Worm (Caenorhabditis elegans): ENCODE measurements around the gene che-7.

ce11 chrV:7985860-7986259 lies 16.9 kb upstream of the che-7 start, which contains the start of gene Y97E10AL.1:
- TF ChIP-seq nhr-77 (tag; optimal IDR thresholded peaks at IDR 0.05) (no peak), aly-2 (tag; optimal IDR thresholded peaks at IDR 0.05) (no peak), elt-2 (tag; optimal IDR thresholded peaks at IDR 0.05) (no peak), unc-39 (tag; optimal IDR thresholded peaks at IDR 0.05) (no peak), jun-1 (tag; optimal IDR thresholded peaks at IDR 0.05) (no peak), nhr-23 (tag; optimal IDR thresholded peaks at IDR 0.05) (no peak), skn-1 (tag; optimal IDR thresholded peaks at IDR 0.05) (no peak), fos-1 (tag; optimal IDR thresholded peaks at IDR 0.05) (no peak), nhr-28 (tag; optimal IDR thresholded peaks at IDR 0.05) (no peak), pqm-1 (tag; optimal IDR thresholded peaks at IDR 0.05) (no peak), nhr-237 (tag; optimal IDR thresholded peaks at IDR 0.05) (no peak)
